Worm (Caenorhabditis elegans) whole organism, L1 larva: ENCODE results near the gene C15H9.11.

Experiments used
- C16A3.4 ChIP-seq: fragments of 150-350 bp; optimal IDR thresholded peaks from 2 replicates; lab custom pipeline; 2014; ENCODE audit warnings: missing biosample characterization, missing genetic modification characterization
- ama-1 ChIP-seq: fragments of 150-350 bp; optimal IDR thresholded peaks from 2 replicates; lab custom pipeline; 2014
- ceh-82 ChIP-seq, 3 experiments: fragments of 150-350 bp in 1 of 3; sonication (generic microtip) in 2 of 3; optimal IDR thresholded peaks; 2 replicates each; lab custom pipeline; 2014 to 2017; ENCODE audit warnings: missing biosample characterization in 3 of 3, missing genetic modification characterization in 3 of 3
- efl-1 ChIP-seq, 4 experiments: fragments of 150-350 bp; optimal IDR thresholded peaks in 3 of 4; peaks in 1 of 4; 1 replicate in 1 of 4; 2 replicates in 3 of 4; lab custom pipeline; 2014; ENCODE audit warnings: missing biosample characterization in 2 of 4, missing genetic modification characterization in 2 of 4, missing genetic modification reagents in 2 of 4
- fkh-10 ChIP-seq: sonication (generic microtip); optimal IDR thresholded peaks from 2 replicates; lab custom pipeline; 2017; ENCODE audit warnings: missing biosample characterization, missing genetic modification reagents, missing genetic modification characterization
- fkh-8 ChIP-seq: sonication (generic microtip); optimal IDR thresholded peaks from 2 replicates; lab custom pipeline; 2016; ENCODE audit warnings: mild to moderate bottlenecking, missing genetic modification characterization, missing compliant biosample characterization
- irx-1 ChIP-seq: sonication (generic microtip); optimal IDR thresholded peaks from 2 replicates; lab custom pipeline; 2016; ENCODE audit warnings: missing genetic modification characterization, missing compliant biosample characterization
- jun-1 ChIP-seq: fragments of 150-350 bp; optimal IDR thresholded peaks from 2 replicates; lab custom pipeline; 2014; ENCODE audit warnings: missing biosample characterization, missing genetic modification reagents, missing genetic modification characterization
- lin-14 ChIP-seq: fragments of 200-800 bp; sonication (Bioruptor generic); optimal IDR thresholded peaks from 2 replicates; lab custom pipeline; 2018; ENCODE audit warnings: mild to moderate bottlenecking, missing genetic modification characterization, moderate library complexity, missing compliant biosample characterization
- lin-39 ChIP-seq: fragments of 150-350 bp; optimal IDR thresholded peaks from 2 replicates; lab custom pipeline; 2014; ENCODE audit warnings: missing biosample characterization, missing genetic modification reagents, missing genetic modification characterization
- mab-9 ChIP-seq: fragments of 200-800 bp; sonication (Bioruptor generic); IDR thresholded peaks from 2 replicates; pipeline ENCODE4 v1.3.6; 2022; ENCODE audit warnings: missing genetic modification reagents, missing genetic modification characterization, missing compliant biosample characterization
- nhr-237 ChIP-seq: fragments of 150-350 bp; optimal IDR thresholded peaks from 2 replicates; lab custom pipeline; 2014; ENCODE audit warnings: missing biosample characterization, missing genetic modification characterization
- sptf-1 ChIP-seq: fragments of 150-350 bp; optimal IDR thresholded peaks from 2 replicates; lab custom pipeline; 2014; ENCODE audit warnings: missing biosample characterization, missing genetic modification characterization
- tlp-1 ChIP-seq: fragments of 150-350 bp; optimal IDR thresholded peaks from 2 replicates; lab custom pipeline; 2014; ENCODE audit warnings: missing biosample characterization, missing genetic modification characterization

DNA sequence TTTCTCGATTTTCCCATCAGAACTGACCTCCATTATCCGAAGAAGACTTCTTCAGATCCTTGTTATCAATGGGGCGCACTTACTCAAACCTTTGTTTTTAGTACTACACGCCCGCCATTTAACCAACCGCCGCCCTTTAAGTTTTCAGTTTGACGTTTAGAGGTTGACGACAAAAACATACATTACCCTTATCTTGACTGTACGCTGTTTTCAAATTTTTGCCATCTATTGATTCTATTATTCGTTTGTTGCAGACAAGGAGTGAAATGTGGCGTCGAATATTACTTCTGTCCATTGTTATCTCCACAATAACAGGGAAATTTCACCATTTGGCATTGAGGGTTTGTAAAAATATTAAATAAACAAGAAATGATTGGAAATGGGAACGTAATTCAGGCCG, 10.2 kb downstream of the C15H9.11 start, which contains the start of gene C15H9.5:
- TF ChIP-seq irx-1 (no peak), jun-1 (tag; lab: Kevin White, UChicago) (no peak), C16A3.4 (tag; lab: Kevin White, UChicago) (no peak), tlp-1 (tag; lab: Kevin White, UChicago) (no peak), fkh-8 (tag; lab: Kevin White, UChicago) (no peak), lin-39 (tag; lab: Kevin White, UChicago) (no peak), lin-14 (GFP tag; lab: Kevin White, UChicago) (no peak), efl-1 (optimal IDR thresholded peaks at IDR 0.05; lab: Kevin White, UChicago) (no peak), efl-1 (GFP tag; optimal IDR thresholded peaks at IDR 0.05 in 1 of 2; lab: Kevin White, UChicago) (no peak), nhr-237 (tag; lab: Kevin White, UChicago) (no peak), ama-1 (no peak), fkh-10 (no peak), mab-9 (GFP tag; lab: Robert Waterston, UW) (no peak), sptf-1 (tag; lab: Kevin White, UChicago) (no peak), ceh-82 (tag; optimal IDR thresholded peaks at IDR 0.05; lab: Kevin White, UChicago) (no peak)
